Fruit fly (Drosophila melanogaster): ENCODE measurements around the gene CG43799.

- TF ChIP-seq Blimp-1 (GFP tag; optimal IDR thresholded peaks at IDR 0.05) (no peak), eg (GFP tag; IDR thresholded peaks at IDR 0.05) (no peak), Gug (GFP tag; IDR thresholded peaks at IDR 0.05) (no peak), fd59A (GFP tag; optimal IDR thresholded peaks at IDR 0.05) (no peak), CG31627 (GFP tag; optimal IDR thresholded peaks at IDR 0.05) (no peak), dsx (GFP tag; optimal IDR thresholded peaks at IDR 0.05; ENCODE audit: poor library complexity, severe bottlenecking) (no peak), Hr39 (GFP tag; optimal IDR thresholded peaks at IDR 0.05) (no peak), Smox (GFP tag; optimal IDR thresholded peaks at IDR 0.05) (no peak), CG15336 (GFP tag; IDR thresholded peaks at IDR 0.05) (no peak), Met (GFP tag; optimal IDR thresholded peaks at IDR 0.05) (no peak)
Observed at dm6 chr2L:7242240-7242793, 14.8 kb downstream of the CG43799 start.
